Fruit fly (Drosophila melanogaster) whole organism, embryonic: Measurements from ENCODE around the gene CG11811.

Experiments used
- ATbp ChIP-seq: fragments of 200-800 bp; sonication (Bioruptor generic); optimal IDR thresholded peaks from 2 replicates; lab custom pipeline; 2017; ENCODE audit warnings: missing biosample characterization, mild to moderate bottlenecking, missing genetic modification characterization, missing genetic modification reagents
- Blimp-1 ChIP-seq: fragments of 200-800 bp; sonication (Bioruptor generic); optimal IDR thresholded peaks from 3 replicates; lab custom pipeline; 2018; ENCODE audit warnings: missing biosample characterization, missing genetic modification characterization, mild to moderate bottlenecking, moderate library complexity, missing genetic modification reagents
- CG12744 ChIP-seq: fragments of 200-800 bp; sonication (Bioruptor generic); optimal IDR thresholded peaks from 2 replicates; lab custom pipeline; 2016; ENCODE audit warnings: missing biosample characterization, missing genetic modification characterization
- CG13894 ChIP-seq: fragments of 200-800 bp; sonication (Bioruptor generic); optimal IDR thresholded peaks from 3 replicates; lab custom pipeline; 2018; ENCODE audit warnings: missing biosample characterization, mild to moderate bottlenecking, missing genetic modification characterization, moderate library complexity
- CG14014 ChIP-seq: fragments of 200-800 bp; sonication (Bioruptor generic); IDR thresholded peaks from 2 replicates; pipeline ENCODE4 v1.3.6; 2022; ENCODE audit warnings: missing biosample characterization, missing genetic modification characterization
- CG18011 ChIP-seq: fragments of 200-800 bp; sonication (Bioruptor generic); optimal IDR thresholded peaks from 2 replicates; lab custom pipeline; 2017; ENCODE audit warnings: missing biosample characterization, missing genetic modification characterization, mild to moderate bottlenecking, moderate library complexity, missing genotype
- CG18262 ChIP-seq: fragments of 200-800 bp; optimal IDR thresholded peaks from 3 replicates; lab custom pipeline; 2019; ENCODE audit warnings: missing biosample characterization, mild to moderate bottlenecking, missing genetic modification characterization, moderate library complexity
- CG18599 ChIP-seq: fragments of 200-800 bp; sonication (Bioruptor generic); optimal IDR thresholded peaks from 3 replicates; lab custom pipeline; 2017; ENCODE audit warnings: missing biosample characterization, missing genetic modification characterization, mild to moderate bottlenecking, moderate library complexity, missing genetic modification reagents
- CG2120 ChIP-seq: fragments of 200-800 bp; sonication (Bioruptor generic); optimal IDR thresholded peaks from 3 replicates; lab custom pipeline; 2016; ENCODE audit warnings: missing biosample characterization, missing genetic modification characterization
- CG2129 ChIP-seq: fragments of 200-800 bp; sonication (Bioruptor generic); IDR thresholded peaks from 2 replicates; pipeline ENCODE4 v1.3.6; 2022; ENCODE audit warnings: missing biosample characterization, missing genetic modification characterization; ENCODE audit not compliant: partially characterized antibody
- CG2199 ChIP-seq: fragments of 200-800 bp; sonication (Bioruptor generic); IDR thresholded peaks from 3 replicates; pipeline ENCODE4 v1.3.6; 2022; ENCODE audit warnings: missing biosample characterization, missing genetic modification characterization
- CG32532 ChIP-seq: fragments of 200-800 bp; sonication (Bioruptor generic); IDR thresholded peaks from 2 replicates; pipeline ENCODE4 v1.3.6; 2022; ENCODE audit warnings: missing biosample characterization, missing genetic modification characterization
- CG3281 ChIP-seq: fragments of 200-800 bp; sonication (Bioruptor generic); optimal IDR thresholded peaks from 3 replicates; lab custom pipeline; 2017; ENCODE audit warnings: missing biosample characterization, mild to moderate bottlenecking, missing genetic modification characterization
- CG33213 ChIP-seq: fragments of 200-800 bp; sonication (Bioruptor generic); optimal IDR thresholded peaks from 3 replicates; lab custom pipeline; 2016; ENCODE audit warnings: missing biosample characterization, missing genetic modification characterization
- CG34224 ChIP-seq: fragments of 200-800 bp; sonication (Bioruptor generic); IDR thresholded peaks from 3 replicates; pipeline ENCODE4 v1.3.6; 2022; ENCODE audit warnings: missing biosample characterization, missing genetic modification characterization; ENCODE audit not compliant: partially characterized antibody
- CG6272 ChIP-seq: fragments of 200-800 bp; sonication (Bioruptor generic); IDR thresholded peaks from 2 replicates; pipeline ENCODE4 v1.3.6; 2022; ENCODE audit warnings: missing biosample characterization, missing genetic modification characterization
- CG6689 ChIP-seq: fragments of 200-800 bp; sonication (Bioruptor generic); IDR thresholded peaks from 2 replicates; pipeline ENCODE4 v1.3.6; 2022; ENCODE audit warnings: missing biosample characterization, missing genetic modification characterization
- CG8359 ChIP-seq: fragments of 200-800 bp; sonication (Bioruptor generic); optimal IDR thresholded peaks from 2 replicates; lab custom pipeline; 2017; ENCODE audit warnings: missing biosample characterization, mild to moderate bottlenecking, missing genetic modification characterization, borderline replicate concordance
- CG9215 ChIP-seq: fragments of 200-800 bp; sonication (Bioruptor generic); IDR thresholded peaks from 2 replicates; pipeline ENCODE4 v1.3.6; 2022; ENCODE audit warnings: missing biosample characterization, missing genetic modification characterization
- CG9727 ChIP-seq: fragments of 200-800 bp; sonication (Bioruptor generic); optimal IDR thresholded peaks from 3 replicates; lab custom pipeline; 2017; ENCODE audit warnings: missing biosample characterization, mild to moderate bottlenecking, missing genetic modification characterization
- CkIIα-i1 ChIP-seq: fragments of 200-800 bp; sonication (Bioruptor generic); IDR thresholded peaks from 2 replicates; pipeline ENCODE4 v1.3.6; 2022; ENCODE audit warnings: missing biosample characterization, missing genetic modification characterization
- ERR ChIP-seq: fragments of 200-800 bp; sonication (Bioruptor generic); optimal IDR thresholded peaks from 2 replicates; lab custom pipeline; 2016; ENCODE audit warnings: missing biosample characterization, missing genetic modification characterization
- Ets65A ChIP-seq: fragments of 200-800 bp; sonication (Bioruptor generic); peaks from one replicate; lab custom pipeline; 2016; ENCODE audit warnings: missing biosample characterization, missing genetic modification characterization
- HmgD ChIP-seq: fragments of 200-800 bp; sonication (Bioruptor generic); optimal IDR thresholded peaks from 3 replicates; lab custom pipeline; 2016; ENCODE audit warnings: missing biosample characterization, missing genetic modification characterization
- Med ChIP-seq: fragments of 200-800 bp; sonication (Bioruptor generic); peaks from one replicate; lab custom pipeline; 2016; ENCODE audit warnings: missing biosample characterization, missing genetic modification characterization, mild to moderate bottlenecking, inconsistent platforms, moderate library complexity
- Mes4 ChIP-seq: fragments of 200-800 bp; sonication (Bioruptor generic); optimal IDR thresholded peaks from 2 replicates; lab custom pipeline; 2016; ENCODE audit warnings: missing biosample characterization, missing genetic modification characterization
- Ptx1 ChIP-seq: fragments of 200-800 bp; sonication (Bioruptor generic); IDR thresholded peaks from 2 replicates; pipeline ENCODE4 v1.3.6; 2022; ENCODE audit warnings: missing biosample characterization, missing genetic modification characterization
- abd-A ChIP-seq: fragments of 200-800 bp; sonication (Bioruptor generic); optimal IDR thresholded peaks from 3 replicates; lab custom pipeline; 2019; ENCODE audit warnings: missing biosample characterization, mild to moderate bottlenecking, missing genetic modification characterization, moderate library complexity
- bigmax ChIP-seq: fragments of 200-800 bp; sonication (Bioruptor generic); optimal IDR thresholded peaks from 2 replicates; lab custom pipeline; 2018; ENCODE audit warnings: missing biosample characterization, mild to moderate bottlenecking, missing genetic modification characterization
- chinmo ChIP-seq: fragments of 200-800 bp; sonication (Bioruptor generic); IDR thresholded peaks from 4 replicates; pipeline ENCODE4 v1.3.6; 2022; ENCODE audit warnings: missing biosample characterization, missing genetic modification characterization; ENCODE audit not compliant: partially characterized antibody
- crol ChIP-seq: fragments of 200-800 bp; sonication (Bioruptor generic); IDR thresholded peaks from 2 replicates; pipeline ENCODE4 v1.3.6; 2022; ENCODE audit warnings: missing biosample characterization, missing genetic modification characterization
- dimm ChIP-seq: fragments of 200-800 bp; sonication (Bioruptor generic); IDR thresholded peaks from 2 replicates; pipeline ENCODE4 v1.3.6; 2022; ENCODE audit warnings: missing biosample characterization, missing genetic modification characterization
- fru ChIP-seq: fragments of >200 bp; optimal IDR thresholded peaks from 2 replicates; lab custom pipeline; 2017
- hkb ChIP-seq, 2 experiments: fragments of 200-800 bp in 1 of 2; fragments of >200 bp in 1 of 2; sonication (Bioruptor generic) in 1 of 2; IDR thresholded peaks in 1 of 2; optimal IDR thresholded peaks in 1 of 2; 2 replicates each; pipeline versions ENCODE4 v1.3.6 to Lab custom; 2017 to 2022; ENCODE audit warnings: missing biosample characterization in 1 of 2, missing genetic modification characterization in 1 of 2
- ind ChIP-seq: fragments of 200-800 bp; sonication (Bioruptor generic); optimal IDR thresholded peaks from 3 replicates; lab custom pipeline; 2016; ENCODE audit warnings: missing biosample characterization, missing genetic modification characterization
- jing ChIP-seq: fragments of 200-800 bp; sonication (Bioruptor generic); optimal IDR thresholded peaks from 2 replicates; lab custom pipeline; 2018; ENCODE audit warnings: missing biosample characterization, mild to moderate bottlenecking, missing genetic modification characterization
- lab ChIP-seq: fragments of 200-800 bp; sonication (Bioruptor generic); optimal IDR thresholded peaks from 3 replicates; lab custom pipeline; 2017; ENCODE audit warnings: missing biosample characterization, missing genetic modification characterization, mild to moderate bottlenecking, moderate library complexity, missing genetic modification reagents
- oc ChIP-seq: fragments of 200-800 bp; sonication (Bioruptor generic); optimal IDR thresholded peaks from 2 replicates; lab custom pipeline; 2018; ENCODE audit warnings: missing biosample characterization, mild to moderate bottlenecking, missing genetic modification characterization, moderate library complexity
- prd ChIP-seq, 3 experiments: fragments of >200 bp in 2 of 3; fragments of 200-800 bp in 1 of 3; sonication (Bioruptor generic) in 1 of 3; optimal IDR thresholded peaks in 2 of 3; IDR thresholded peaks in 1 of 3; 2 replicates in 2 of 3; 3 replicates in 1 of 3; pipeline versions ENCODE4 v1.3.6 to Lab custom; 2017 to 2022; ENCODE audit warnings: missing biosample characterization in 1 of 3, missing genetic modification characterization in 1 of 3
- rib ChIP-seq: fragments of 200-800 bp; sonication (Bioruptor generic); IDR thresholded peaks from 2 replicates; pipeline ENCODE4 v1.3.6; 2022; ENCODE audit warnings: missing biosample characterization, missing genetic modification characterization
- slbo ChIP-seq: fragments of 200-800 bp; sonication (Bioruptor generic); IDR thresholded peaks from 2 replicates; pipeline ENCODE4 v1.3.6; 2022; ENCODE audit warnings: missing biosample characterization, missing genetic modification characterization
- so ChIP-seq: fragments of 200-800 bp; sonication (Bioruptor generic); IDR thresholded peaks from 3 replicates; pipeline ENCODE4 v1.3.6; 2022; ENCODE audit warnings: missing biosample characterization, missing genetic modification characterization
- sob ChIP-seq: fragments of 200-800 bp; sonication (Bioruptor generic); IDR thresholded peaks from 2 replicates; pipeline ENCODE4 v1.3.6; 2022; ENCODE audit warnings: missing biosample characterization, missing genetic modification characterization
- sr ChIP-seq: fragments of 200-800 bp; sonication (Bioruptor generic); IDR thresholded peaks from 3 replicates; pipeline ENCODE4 v1.3.6; 2022; ENCODE audit warnings: missing biosample characterization, missing genetic modification characterization
- sug ChIP-seq: fragments of 200-800 bp; optimal IDR thresholded peaks from 2 replicates; lab custom pipeline; 2019; ENCODE audit warnings: missing biosample characterization, mild to moderate bottlenecking, missing genetic modification characterization, moderate library complexity
- tna ChIP-seq: fragments of 200-800 bp; sonication (Bioruptor generic); IDR thresholded peaks from 2 replicates; pipeline ENCODE4 v1.3.6; 2022; ENCODE audit warnings: missing biosample characterization, missing genetic modification characterization; ENCODE audit not compliant: partially characterized antibody
- trh ChIP-seq: fragments of 200-800 bp; sonication (Bioruptor generic); optimal IDR thresholded peaks from 2 replicates; lab custom pipeline; 2016; ENCODE audit warnings: missing biosample characterization, missing genetic modification characterization
- vvl ChIP-seq: fragments of 200-800 bp; sonication (Bioruptor generic); IDR thresholded peaks from 2 replicates; pipeline ENCODE4 v1.3.6; 2022; ENCODE audit warnings: missing biosample characterization, missing genetic modification characterization

Gene CG11811

dm6 chr3L:10727123-10727522, 36.3 kb downstream of the CG11811 start (continued):
- TF ChIP-seq trh (GFP tag; lab: Kevin White, UChicago) (no peak), Blimp-1 (GFP tag; lab: Kevin White, UChicago) (no peak), Ptx1 (GFP tag; lab: Robert Waterston, UW) (no peak), CG18262 (tag; lab: Kevin White, UChicago) (no peak), CG8359 (GFP tag; lab: Kevin White, UChicago) (no peak), chinmo (GFP tag; lab: Robert Waterston, UW) (0 out of 4 replicates have a peak, but pooled peaks have one; percentile 20), CG13894 (peak; percentile 10), CG12744 (GFP tag; lab: Kevin White, UChicago) (no peak), ATbp (GFP tag; lab: Kevin White, UChicago) (no peak), CG2129 (GFP tag; lab: Robert Waterston, UW) (no peak), CG18011 (GFP tag; lab: Kevin White, UChicago) (no peak)

- no peak for TF ChIP-seq slbo (GFP tag; lab: Robert Waterston, UW)
- TF ChIP-seq oc, result peak; percentile 19
- no peak for TF ChIP-seq CG6689 (GFP tag; lab: Robert Waterston, UW)
- TF ChIP-seq sob (GFP tag; lab: Robert Waterston, UW), result no peak
- peak; percentile 78 for TF ChIP-seq Ets65A (GFP tag; lab: Kevin White, UChicago)
- TF ChIP-seq vvl, result peak; percentile 48; the same call in 1 of the 2 replicates
- no peak for TF ChIP-seq CG14014 (GFP tag; lab: Robert Waterston, UW)
- TF ChIP-seq crol (GFP tag; lab: Robert Waterston, UW), result peak; percentile 51; the same call in 1 of the 2 replicates
- no peak for TF ChIP-seq CG6272 (GFP tag; lab: Robert Waterston, UW)
- TF ChIP-seq ERR (GFP tag; lab: Kevin White, UChicago), result no peak
- TF ChIP-seq ind (GFP tag; lab: Kevin White, UChicago), result no peak
- TF ChIP-seq dimm (GFP tag; lab: Robert Waterston, UW), result no peak
- no peak for TF ChIP-seq Mes4
- TF ChIP-seq Med (GFP tag; lab: Kevin White, UChicago), result peak; percentile 31
- peak; percentile 88 for TF ChIP-seq sr (GFP tag; lab: Robert Waterston, UW)
- TF ChIP-seq fru (lab: Kevin White, UChicago), result no peak
- TF ChIP-seq CG33213 (GFP tag; lab: Kevin White, UChicago), result no peak
- TF ChIP-seq CkIIα-i1 (GFP tag; lab: Robert Waterston, UW), result no peak
Observed at dm6 chr3L:10732032-10732431, 41.2 kb downstream of the CG11811 start.

dm6 chr3L:10733502-10733901, 42.7 kb downstream of the CG11811 start:
- TF ChIP-seq CG2120, result peak; percentile 36
- TF ChIP-seq jing (GFP tag; lab: Kevin White, UChicago), result no peak
- TF ChIP-seq prd (optimal IDR thresholded peaks at IDR 0.05; lab: Kevin White, UChicago), result no peak
- 0 out of 3 replicates have a peak, but pooled peaks have one; percentile 17 for TF ChIP-seq prd (GFP tag; IDR thresholded peaks at IDR 0.05; lab: Robert Waterston, UW)
- TF ChIP-seq HmgD, result no peak
- no peak for TF ChIP-seq tna (GFP tag; lab: Robert Waterston, UW)
- TF ChIP-seq CG2199, result no peak
- TF ChIP-seq abd-A (tag; lab: Kevin White, UChicago), result peak; percentile 28
- peak; percentile 44 for TF ChIP-seq CG32532 (GFP tag; lab: Robert Waterston, UW)
- TF ChIP-seq bigmax (GFP tag; lab: Kevin White, UChicago), result no peak
- peak; percentile 15 for TF ChIP-seq CG3281
- TF ChIP-seq CG34224 (GFP tag; lab: Robert Waterston, UW), result no peak
- peak; percentile 7 for TF ChIP-seq lab
- TF ChIP-seq CG9727 (GFP tag; lab: Kevin White, UChicago), result no peak
- no peak for TF ChIP-seq so (GFP tag; lab: Robert Waterston, UW)
- no peak for TF ChIP-seq sug
- peak; percentile 33; the same call in 1 of the 2 replicates for TF ChIP-seq CG9215 (GFP tag; lab: Robert Waterston, UW)
- peak; percentile 38 for TF ChIP-seq CG18599 (GFP tag; lab: Kevin White, UChicago)
- TF ChIP-seq hkb (optimal IDR thresholded peaks at IDR 0.05; lab: Kevin White, UChicago), result no peak
- peak; percentile 36; the same call in 1 of the 2 replicates for TF ChIP-seq hkb (GFP tag; IDR thresholded peaks at IDR 0.05; lab: Robert Waterston, UW)
- TF ChIP-seq rib (GFP tag; lab: Robert Waterston, UW), result no peak
- no peak for TF ChIP-seq CG8359 (GFP tag; lab: Kevin White, UChicago)
